Fruit fly (Drosophila melanogaster) whole organism, embryonic: ENCODE data around the gene Rtc1.

Experiments
- Atf3 ChIP-seq: fragments of 200-800 bp; sonication (Bioruptor generic); optimal IDR thresholded peaks from 3 replicates; lab custom pipeline; 2016; ENCODE audit warnings: missing biosample characterization, missing genetic modification characterization
- CG10366 ChIP-seq: fragments of 200-800 bp; sonication (Bioruptor generic); IDR thresholded peaks from 2 replicates; pipeline ENCODE4 v1.3.6; 2022; ENCODE audit warnings: missing biosample characterization, missing genetic modification characterization
- CG10462 ChIP-seq: fragments of 200-800 bp; sonication (Bioruptor generic); optimal IDR thresholded peaks from 2 replicates; lab custom pipeline; 2016; ENCODE audit warnings: missing biosample characterization, missing genetic modification characterization
- CG11696 ChIP-seq: fragments of 200-800 bp; sonication (Bioruptor generic); IDR thresholded peaks from 2 replicates; pipeline ENCODE4 v1.3.6; 2022; ENCODE audit warnings: missing biosample characterization, missing genetic modification characterization
- CG12942 ChIP-seq: fragments of 200-800 bp; sonication (Bioruptor generic); optimal IDR thresholded peaks from 3 replicates; lab custom pipeline; 2016; ENCODE audit warnings: missing biosample characterization, missing genetic modification characterization
- CG13287 ChIP-seq: fragments of 200-800 bp; sonication (Bioruptor generic); IDR thresholded peaks from 2 replicates; pipeline ENCODE4 v1.3.6; 2022; ENCODE audit warnings: missing biosample characterization, missing genetic modification characterization; ENCODE audit not compliant: partially characterized antibody
- CG15479 ChIP-seq: fragments of 200-800 bp; sonication (Bioruptor generic); optimal IDR thresholded peaks from 3 replicates; lab custom pipeline; 2019; ENCODE audit warnings: missing biosample characterization, mild to moderate bottlenecking, missing genetic modification characterization, moderate library complexity
- CG1603 ChIP-seq: fragments of 200-800 bp; sonication (Bioruptor generic); optimal IDR thresholded peaks from 2 replicates; lab custom pipeline; 2019; ENCODE audit warnings: missing biosample characterization, mild to moderate bottlenecking, missing genetic modification characterization, moderate library complexity
- CG17186 ChIP-seq: fragments of 200-800 bp; sonication (Bioruptor generic); optimal IDR thresholded peaks from 3 replicates; lab custom pipeline; 2017; ENCODE audit warnings: missing biosample characterization, missing genetic modification reagents, missing genetic modification characterization
- CG4854 ChIP-seq: fragments of 200-800 bp; sonication (Bioruptor generic); optimal IDR thresholded peaks from 2 replicates; lab custom pipeline; 2016; ENCODE audit warnings: missing biosample characterization, missing genetic modification characterization, inconsistent platforms
- CG5953 ChIP-seq: fragments of 200-800 bp; sonication (Bioruptor generic); IDR thresholded peaks from 2 replicates; pipeline ENCODE4 v1.3.6; 2022; ENCODE audit warnings: missing biosample characterization, missing genetic modification characterization
- CG6765 ChIP-seq: fragments of 200-800 bp; sonication (Bioruptor generic); optimal IDR thresholded peaks from 3 replicates; lab custom pipeline; 2017; ENCODE audit warnings: missing biosample characterization, mild to moderate bottlenecking, missing genetic modification characterization
- CG7271 ChIP-seq: fragments of 200-800 bp; sonication (Bioruptor generic); optimal IDR thresholded peaks from 2 replicates; lab custom pipeline; 2018; ENCODE audit warnings: missing biosample characterization, mild to moderate bottlenecking, missing genetic modification characterization, moderate library complexity
- CG9727 ChIP-seq: fragments of 200-800 bp; sonication (Bioruptor generic); optimal IDR thresholded peaks from 3 replicates; lab custom pipeline; 2017; ENCODE audit warnings: missing biosample characterization, mild to moderate bottlenecking, missing genetic modification characterization
- CG9876 ChIP-seq: fragments of 200-800 bp; sonication (Bioruptor generic); optimal IDR thresholded peaks from 2 replicates; lab custom pipeline; 2016; ENCODE audit warnings: missing biosample characterization, missing genetic modification characterization
- Camta ChIP-seq: fragments of 200-800 bp; sonication (Bioruptor generic); optimal IDR thresholded peaks from 2 replicates; lab custom pipeline; 2016; ENCODE audit warnings: missing biosample characterization, missing genetic modification characterization
- CkIIα-i1 ChIP-seq: fragments of 200-800 bp; sonication (Bioruptor generic); IDR thresholded peaks from 2 replicates; pipeline ENCODE4 v1.3.6; 2022; ENCODE audit warnings: missing biosample characterization, missing genetic modification characterization
- CrebB ChIP-seq: fragments of 200-800 bp; sonication (Bioruptor generic); optimal IDR thresholded peaks from 3 replicates; lab custom pipeline; 2018; ENCODE audit warnings: missing biosample characterization, mild to moderate bottlenecking, missing genetic modification characterization
- Dek ChIP-seq: fragments of 200-800 bp; sonication (Bioruptor generic); optimal IDR thresholded peaks from 3 replicates; lab custom pipeline; 2019; ENCODE audit warnings: missing biosample characterization, mild to moderate bottlenecking, missing genetic modification characterization, moderate library complexity
- Dref ChIP-seq: fragments of 200-800 bp; sonication (Bioruptor generic); IDR thresholded peaks from 2 replicates; pipeline ENCODE4 v1.3.6; 2022; ENCODE audit warnings: missing biosample characterization, missing genetic modification characterization
- Drgx ChIP-seq: fragments of 200-800 bp; sonication (Bioruptor generic); IDR thresholded peaks from 2 replicates; pipeline ENCODE4 v1.3.6; 2022; ENCODE audit warnings: missing biosample characterization, missing genetic modification characterization
- Ets97D ChIP-seq: fragments of 200-800 bp; sonication (Bioruptor generic); optimal IDR thresholded peaks from 3 replicates; lab custom pipeline; 2016; ENCODE audit warnings: missing biosample characterization, missing genetic modification characterization
- Fer2 ChIP-seq: fragments of 200-800 bp; sonication (Bioruptor generic); optimal IDR thresholded peaks from 2 replicates; lab custom pipeline; 2018; ENCODE audit warnings: missing biosample characterization, mild to moderate bottlenecking, missing genetic modification characterization, moderate library complexity
- HLH54F ChIP-seq: fragments of 200-800 bp; sonication (Bioruptor generic); optimal IDR thresholded peaks from 3 replicates; lab custom pipeline; 2016; ENCODE audit warnings: missing biosample characterization, missing genetic modification characterization
- Hand ChIP-seq: fragments of 200-800 bp; sonication (Bioruptor generic); optimal IDR thresholded peaks from 2 replicates; lab custom pipeline; 2017; ENCODE audit warnings: mild to moderate bottlenecking, missing biosample characterization, missing genetic modification reagents, missing genetic modification characterization
- Lhr ChIP-seq: fragments of 200-800 bp; sonication (Bioruptor generic); optimal IDR thresholded peaks from 3 replicates; lab custom pipeline; 2017; ENCODE audit warnings: mild to moderate bottlenecking, missing biosample characterization, missing genetic modification reagents, missing genetic modification characterization
- Max ChIP-seq: fragments of 200-800 bp; sonication (Bioruptor generic); optimal IDR thresholded peaks from 2 replicates; lab custom pipeline; 2016; ENCODE audit warnings: missing biosample characterization, mild to moderate bottlenecking, missing genetic modification characterization
- Med ChIP-seq: fragments of 200-800 bp; sonication (Bioruptor generic); peaks from one replicate; lab custom pipeline; 2016; ENCODE audit warnings: missing biosample characterization, missing genetic modification characterization, mild to moderate bottlenecking, inconsistent platforms, moderate library complexity
- Meics ChIP-seq: fragments of 200-800 bp; sonication (Bioruptor generic); optimal IDR thresholded peaks from 2 replicates; lab custom pipeline; 2017; ENCODE audit warnings: missing biosample characterization, mild to moderate bottlenecking, missing genetic modification characterization
- NC2β ChIP-seq: fragments of 200-800 bp; sonication (Bioruptor generic); optimal IDR thresholded peaks from 2 replicates; lab custom pipeline; 2016; ENCODE audit warnings: missing biosample characterization, missing genetic modification characterization
- Oli ChIP-seq: fragments of 200-800 bp; sonication (Bioruptor generic); optimal IDR thresholded peaks from 2 replicates; lab custom pipeline; 2018; ENCODE audit warnings: missing biosample characterization, mild to moderate bottlenecking, missing genetic modification characterization, moderate library complexity
- Ssrp ChIP-seq: fragments of 200-800 bp; sonication (Bioruptor generic); optimal IDR thresholded peaks from 2 replicates; lab custom pipeline; 2018; ENCODE audit warnings: missing biosample characterization, mild to moderate bottlenecking, missing genetic modification characterization, moderate library complexity
- TFAM ChIP-seq: fragments of 200-800 bp; sonication (Bioruptor generic); optimal IDR thresholded peaks from 2 replicates; lab custom pipeline; 2017; ENCODE audit warnings: missing biosample characterization, missing genetic modification characterization, inconsistent platforms
- bab2 ChIP-seq: fragments of 200-800 bp; sonication (Bioruptor generic); optimal IDR thresholded peaks from 2 replicates; lab custom pipeline; 2016; ENCODE audit warnings: missing biosample characterization, missing genetic modification characterization
- bcd ChIP-seq: fragments of 200-800 bp; sonication (Bioruptor generic); optimal IDR thresholded peaks from 2 replicates; lab custom pipeline; 2017; ENCODE audit warnings: missing biosample characterization, mild to moderate bottlenecking, missing genetic modification characterization
- ems ChIP-seq: fragments of 200-800 bp; sonication (Bioruptor generic); optimal IDR thresholded peaks from 3 replicates; lab custom pipeline; 2016; ENCODE audit warnings: missing biosample characterization, missing genetic modification characterization
- hkb ChIP-seq, 2 experiments: fragments of 200-800 bp in 1 of 2; fragments of >200 bp in 1 of 2; sonication (Bioruptor generic) in 1 of 2; IDR thresholded peaks in 1 of 2; optimal IDR thresholded peaks in 1 of 2; 2 replicates each; pipeline versions ENCODE4 v1.3.6 to Lab custom; 2017 to 2022; ENCODE audit warnings: missing biosample characterization in 1 of 2, missing genetic modification characterization in 1 of 2
- ken ChIP-seq: fragments of 200-800 bp; sonication (Bioruptor generic); IDR thresholded peaks from 3 replicates; pipeline ENCODE4 v1.3.6; 2022; ENCODE audit warnings: missing biosample characterization, missing genetic modification characterization
- oc ChIP-seq: fragments of 200-800 bp; sonication (Bioruptor generic); optimal IDR thresholded peaks from 2 replicates; lab custom pipeline; 2018; ENCODE audit warnings: missing biosample characterization, mild to moderate bottlenecking, missing genetic modification characterization, moderate library complexity
- p53 ChIP-seq: fragments of 200-800 bp; sonication (Bioruptor generic); optimal IDR thresholded peaks from 2 replicates; lab custom pipeline; 2016; ENCODE audit warnings: missing biosample characterization, missing genetic modification characterization
- sisA ChIP-seq: fragments of 200-800 bp; sonication (Bioruptor generic); IDR thresholded peaks from 2 replicates; pipeline ENCODE4 v1.3.6; 2022; ENCODE audit warnings: missing biosample characterization, missing genetic modification characterization
- slp2 ChIP-seq: fragments of 200-800 bp; sonication (Bioruptor generic); optimal IDR thresholded peaks from 2 replicates; lab custom pipeline; 2016; ENCODE audit warnings: missing biosample characterization, missing genetic modification characterization
- sr ChIP-seq: fragments of 200-800 bp; sonication (Bioruptor generic); IDR thresholded peaks from 3 replicates; pipeline ENCODE4 v1.3.6; 2022; ENCODE audit warnings: missing biosample characterization, missing genetic modification characterization
- trem ChIP-seq: fragments of 200-800 bp; optimal IDR thresholded peaks from 3 replicates; lab custom pipeline; 2019; ENCODE audit warnings: missing biosample characterization, mild to moderate bottlenecking, missing genetic modification characterization, moderate library complexity
- unc-4 ChIP-seq: fragments of 200-800 bp; sonication (Bioruptor generic); IDR thresholded peaks from 2 replicates; pipeline ENCODE4 v1.3.6; 2022; ENCODE audit warnings: missing biosample characterization, missing genetic modification characterization; ENCODE audit not compliant: partially characterized antibody
- vfl ChIP-seq: fragments of 200-800 bp; sonication (Bioruptor generic); optimal IDR thresholded peaks from 2 replicates; lab custom pipeline; 2016; ENCODE audit warnings: missing biosample characterization, missing genetic modification characterization
- vvl ChIP-seq: fragments of 200-800 bp; sonication (Bioruptor generic); IDR thresholded peaks from 2 replicates; pipeline ENCODE4 v1.3.6; 2022; ENCODE audit warnings: missing biosample characterization, missing genetic modification characterization
- zfh1 ChIP-seq: fragments of 200-800 bp; sonication (Bioruptor generic); IDR thresholded peaks from 3 replicates; pipeline ENCODE4 v1.3.6; 2022; ENCODE audit warnings: missing biosample characterization, missing genetic modification characterization

The Rtc1 gene

DNA sequence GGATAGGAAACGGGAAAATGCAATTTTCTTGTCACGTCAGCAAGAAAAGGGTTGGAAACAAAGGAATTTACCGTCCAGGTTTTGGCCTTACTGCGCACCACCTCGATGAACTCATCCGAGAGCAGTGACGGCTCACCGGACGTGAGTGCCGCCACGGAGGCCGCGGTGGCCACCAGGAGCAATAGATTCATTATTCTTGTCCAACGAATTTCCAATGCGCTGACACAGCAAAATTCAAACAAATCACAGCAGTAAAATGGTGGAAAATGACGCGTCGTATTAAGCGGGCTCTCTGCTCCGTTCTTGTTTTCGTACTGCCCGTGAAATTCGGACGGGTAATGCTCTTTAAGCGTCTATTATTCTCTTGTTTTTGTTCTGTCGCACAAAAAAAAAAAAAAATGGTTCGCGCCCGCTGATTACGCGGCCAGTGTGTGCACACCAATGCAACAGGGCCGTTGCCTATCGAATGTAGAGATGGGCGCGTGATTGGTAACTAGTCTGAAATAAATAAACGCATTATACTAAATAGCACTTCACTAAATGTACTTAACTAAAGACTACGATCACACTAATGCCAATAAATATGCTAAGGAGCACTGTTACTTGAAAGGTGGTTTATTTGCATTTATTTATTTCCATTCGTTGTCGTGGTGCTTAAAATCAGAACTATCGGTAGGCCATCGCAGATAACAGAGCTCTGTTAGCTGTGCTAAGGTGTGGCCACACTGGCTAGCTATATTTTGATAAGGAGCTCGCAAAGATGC lies 24.9 kb downstream of the Rtc1 start, which contains the start of the genes CtsB and amrt (continued):
- peak; percentile 20 for TF ChIP-seq CG9876 (GFP tag; lab: Kevin White, UChicago)
- 0 out of 2 replicates have a peak, but pooled peaks have one; percentile 5 for TF ChIP-seq vvl (GFP tag; lab: Robert Waterston, UW)
- TF ChIP-seq ems (GFP tag; lab: Kevin White, UChicago): no peak
- no peak for TF ChIP-seq CG10462 (GFP tag; lab: Kevin White, UChicago)
- peak; percentile 0 for TF ChIP-seq Fer2
- TF ChIP-seq sisA (GFP tag; lab: Robert Waterston, UW): 0 out of 2 replicates have a peak, but pooled peaks have one; percentile 5
- peak; percentile 80; the same call in 1 of the 2 replicates for TF ChIP-seq unc-4 (GFP tag; lab: Robert Waterston, UW)
- TF ChIP-seq Atf3 (GFP tag; lab: Kevin White, UChicago): peak; percentile 6
- peak; percentile 39 for TF ChIP-seq Max (GFP tag; lab: Kevin White, UChicago)
- peak; percentile 35 for TF ChIP-seq bcd
- peak; percentile 56 for TF ChIP-seq Ets97D (GFP tag; lab: Kevin White, UChicago)
- TF ChIP-seq CG4854 (GFP tag; lab: Kevin White, UChicago): peak; percentile 12
- peak; percentile 7 for TF ChIP-seq Dek (tag; lab: Kevin White, UChicago)
- TF ChIP-seq CG1603 (tag; lab: Kevin White, UChicago): peak; percentile 66
- no peak for TF ChIP-seq oc (tag; lab: Kevin White, UChicago)
- peak; percentile 10 for TF ChIP-seq Ssrp (tag; lab: Kevin White, UChicago)
- TF ChIP-seq hkb (optimal IDR thresholded peaks at IDR 0.05; lab: Kevin White, UChicago): peak; percentile 86
- no peak for TF ChIP-seq hkb (GFP tag; IDR thresholded peaks at IDR 0.05; lab: Robert Waterston, UW)
- TF ChIP-seq bab2 (GFP tag; lab: Kevin White, UChicago): peak; percentile 52
- peak; percentile 84 for TF ChIP-seq CG13287 (GFP tag; lab: Robert Waterston, UW)
- peak; percentile 34 for TF ChIP-seq CG10366 (GFP tag; lab: Robert Waterston, UW)
- peak; percentile 16 for TF ChIP-seq slp2 (GFP tag; lab: Kevin White, UChicago)
- peak; percentile 55 for TF ChIP-seq Dref (GFP tag; lab: Robert Waterston, UW)

DNA sequence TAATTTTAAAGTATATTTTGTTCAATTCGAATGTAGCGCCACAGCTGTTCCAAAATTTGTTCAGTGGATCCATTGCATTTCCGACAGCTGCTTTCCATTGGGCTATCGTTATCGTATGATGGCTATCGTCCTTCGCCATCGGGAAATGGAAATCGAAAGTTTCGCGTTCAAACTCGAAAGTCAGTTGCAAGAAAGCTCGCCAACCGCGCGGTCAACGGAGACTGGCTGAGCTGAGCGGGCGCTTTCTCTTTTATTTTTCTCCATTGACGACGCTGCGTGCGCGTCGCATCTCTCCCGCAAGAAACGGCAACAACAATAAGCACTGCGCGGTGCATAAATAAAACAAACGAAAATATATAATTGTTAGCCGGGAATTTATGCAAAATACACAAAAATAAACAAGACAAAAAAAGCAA lies 26.6 kb downstream of the Rtc1 start, which contains the start of gene inaE:
Gene inaE (plus strand): TSS at position 181 of the 416 bp plus-strand sequence.
- TF ChIP-seq CG11696 (GFP tag; lab: Robert Waterston, UW) (no peak), zfh1 (GFP tag; lab: Robert Waterston, UW) (0 out of 3 replicates have a peak, but pooled peaks have one; percentile 37), trem (tag; lab: Kevin White, UChicago) (peak; percentile 32), Camta (GFP tag; lab: Kevin White, UChicago) (no peak), sr (GFP tag; lab: Robert Waterston, UW) (no peak), CG7271 (tag; lab: Kevin White, UChicago) (no peak), CG5953 (GFP tag; lab: Robert Waterston, UW) (no peak), Oli (tag; lab: Kevin White, UChicago) (no peak), Med (GFP tag; lab: Kevin White, UChicago) (peak; percentile 90), Meics (GFP tag; lab: Kevin White, UChicago) (no peak), Ssrp (tag; lab: Kevin White, UChicago) (no peak), CG9727 (no peak), CG6765 (no peak), p53 (no peak), Hand (peak; percentile 38), TFAM (GFP tag; lab: Kevin White, UChicago) (no peak), CrebB (no peak), CG17186 (GFP tag; lab: Kevin White, UChicago) (peak; percentile 80), Lhr (peak; percentile 33), vfl (GFP tag; lab: Kevin White, UChicago) (no peak), CkIIα-i1 (GFP tag; lab: Robert Waterston, UW) (no peak), HLH54F (GFP tag; lab: Kevin White, UChicago) (no peak), ken (no peak), CG15479 (GFP tag; lab: Kevin White, UChicago) (no peak), CG12942 (GFP tag; lab: Kevin White, UChicago) (no peak), NC2β (no peak), Drgx (GFP tag; lab: Robert Waterston, UW) (no peak)
